Fruit fly (Drosophila melanogaster) whole organism, adult: Measurements from ENCODE around the gene BRWD3.

Experiments
- CG5204 ChIP-seq: fragments of 200-800 bp; sonication (Bioruptor generic); optimal IDR thresholded peaks from 2 replicates; lab custom pipeline; 2016; ENCODE audit warnings: missing biosample characterization, missing genetic modification characterization
- Clk ChIP-seq: fragments of 200-800 bp; sonication (Bioruptor generic); optimal IDR thresholded peaks from 2 replicates; lab custom pipeline; 2017; ENCODE audit warnings: missing biosample characterization, missing genetic modification characterization
- Crg-1 ChIP-seq: fragments of 200-800 bp; sonication (Bioruptor generic); optimal IDR thresholded peaks from 2 replicates; lab custom pipeline; 2016; ENCODE audit warnings: missing biosample characterization, missing genetic modification characterization
- Mnt ChIP-seq: fragments of 200-800 bp; sonication (Bioruptor generic); optimal IDR thresholded peaks from 2 replicates; lab custom pipeline; 2016; ENCODE audit warnings: missing biosample characterization, mild to moderate bottlenecking, missing genetic modification characterization
- kay ChIP-seq: fragments of 200-800 bp; sonication (Bioruptor generic); peaks from one replicate; lab custom pipeline; 2016; ENCODE audit warnings: missing biosample characterization, missing genetic modification characterization, borderline replicate concordance

DNA sequence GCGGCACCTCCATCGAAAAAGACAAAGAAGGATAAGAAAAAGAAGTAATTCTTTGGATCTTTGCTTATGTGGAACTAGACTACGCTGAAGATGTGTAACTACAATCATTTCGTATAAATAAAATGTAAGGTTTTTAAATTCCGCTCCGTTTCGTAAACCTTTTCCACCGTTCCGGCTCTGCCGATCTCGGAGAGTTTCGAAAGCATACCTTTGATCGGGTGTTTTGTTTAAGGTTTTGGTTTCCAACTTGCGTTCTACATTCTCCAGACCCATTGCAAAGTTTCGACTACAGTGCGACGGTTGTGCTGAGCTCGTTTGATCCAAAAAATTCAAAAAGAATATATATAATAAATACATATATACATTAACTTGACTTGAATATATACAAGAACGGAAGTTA, 17.8 kb downstream of the BRWD3 start, which contains the start of gene CG6432:
- no peak for TF ChIP-seq Clk
- TF ChIP-seq CG5204 (GFP tag; lab: Kevin White, UChicago) = no peak
- no peak for TF ChIP-seq Mnt (GFP tag; lab: Kevin White, UChicago)
- TF ChIP-seq Crg-1 = no peak
- TF ChIP-seq kay = no peak
